Worm (Caenorhabditis elegans) whole organism, midembryonic: Measurements from ENCODE around the gene F40F8.3.

Experiments
- T22C8.4 ChIP-seq: fragments of 200-800 bp; sonication (Bioruptor generic); IDR thresholded peaks from 2 replicates; pipeline ENCODE4 v1.3.6; 2022; ENCODE audit warnings: missing genetic modification characterization, missing compliant biosample characterization
- cog-1 ChIP-seq: sonication (generic microtip); optimal IDR thresholded peaks from 2 replicates; lab custom pipeline; 2016; ENCODE audit warnings: missing genetic modification characterization, missing compliant biosample characterization
- flt-1 ChIP-seq: fragments of 200-800 bp; sonication (Bioruptor generic); IDR thresholded peaks from 2 replicates; pipeline ENCODE4 v1.3.6; 2022; ENCODE audit warnings: missing genetic modification characterization, missing compliant biosample characterization
- klf-2 ChIP-seq: fragments of 200-800 bp; sonication (Bioruptor generic); conservative IDR thresholded peaks from 2 replicates; pipeline ENCODE4 v1.3.6; 2022; ENCODE audit warnings: missing genetic modification reagents, missing genetic modification characterization, missing compliant biosample characterization
- med-1 ChIP-seq: sonication (generic microtip); optimal IDR thresholded peaks from 2 replicates; lab custom pipeline; 2017; ENCODE audit warnings: missing genetic modification characterization, mild to moderate bottlenecking, missing compliant biosample characterization, antibody characterized with exemption, missing genetic modification reagents; ENCODE audit not compliant: insufficient read depth
- ref-1 ChIP-seq: fragments of 200-800 bp; sonication (Bioruptor generic); conservative IDR thresholded peaks from 2 replicates; pipeline ENCODE4 v1.3.6; 2022; ENCODE audit warnings: missing genetic modification reagents, missing genetic modification characterization, missing compliant biosample characterization
- tab-1 ChIP-seq: fragments of 200-800 bp; sonication (Bioruptor generic); IDR thresholded peaks from 2 replicates; pipeline ENCODE4 v1.3.6; 2022; ENCODE audit warnings: missing genetic modification characterization, missing compliant biosample characterization
- ztf-23 ChIP-seq: fragments of 200-800 bp; sonication (Bioruptor generic); IDR thresholded peaks from 2 replicates; pipeline ENCODE4 v1.3.6; 2022; ENCODE audit warnings: missing genetic modification reagents, missing genetic modification characterization, missing compliant biosample characterization
- ztf-29 ChIP-seq: fragments of 200-800 bp; sonication (Bioruptor generic); IDR thresholded peaks from 2 replicates; pipeline ENCODE4 v1.3.6; 2022; ENCODE audit warnings: missing genetic modification reagents, missing genetic modification characterization, missing compliant biosample characterization

The F40F8.3 gene

ce11 chrII:11149866-11150685 is 21.0 kb downstream of the F40F8.3 start:
- TF ChIP-seq tab-1 (GFP tag; lab: Robert Waterston, UW): no peak
- TF ChIP-seq cog-1 (tag; lab: Kevin White, UChicago): no peak
- no peak for TF ChIP-seq flt-1 (GFP tag; lab: Robert Waterston, UW)
- TF ChIP-seq T22C8.4 (GFP tag; lab: Robert Waterston, UW): no peak
- TF ChIP-seq ztf-29: no peak
- no peak for TF ChIP-seq ref-1 (GFP tag; lab: Robert Waterston, UW)
- no peak for TF ChIP-seq med-1 (GFP tag; lab: Kevin White, UChicago)
- no peak for TF ChIP-seq klf-2 (GFP tag; lab: Robert Waterston, UW)
- TF ChIP-seq ztf-23 (GFP tag; lab: Robert Waterston, UW): no peak

- TF ChIP-seq ztf-23 (GFP tag; lab: Robert Waterston, UW) (no peak), ref-1 (GFP tag; lab: Robert Waterston, UW) (no peak), flt-1 (GFP tag; lab: Robert Waterston, UW) (no peak), klf-2 (GFP tag; lab: Robert Waterston, UW) (no peak), med-1 (GFP tag; lab: Kevin White, UChicago) (no peak), cog-1 (tag; lab: Kevin White, UChicago) (no peak), tab-1 (GFP tag; lab: Robert Waterston, UW) (no peak), T22C8.4 (GFP tag; lab: Robert Waterston, UW) (no peak)
These were observed 21.9 kb downstream of the F40F8.3 start for ce11 chrII:11150976-11151375.

ce11 chrII:11152495-11152894 is 23.4 kb downstream of the F40F8.3 start, which contains the start of gene pqm-1:
Gene pqm-1 (minus strand): TSS chrII:11152595.
- TF ChIP-seq ref-1 (GFP tag; lab: Robert Waterston, UW) (no peak), med-1 (GFP tag; lab: Kevin White, UChicago) (no peak), cog-1 (tag; lab: Kevin White, UChicago) (no peak), ztf-23 (GFP tag; lab: Robert Waterston, UW) (no peak), ztf-29 (no peak), klf-2 (GFP tag; lab: Robert Waterston, UW) (no peak), T22C8.4 (GFP tag; lab: Robert Waterston, UW) (no peak), tab-1 (GFP tag; lab: Robert Waterston, UW) (no peak), flt-1 (GFP tag; lab: Robert Waterston, UW) (no peak)

- TF ChIP-seq flt-1 (GFP tag; lab: Robert Waterston, UW) (no peak), ref-1 (GFP tag; lab: Robert Waterston, UW) (no peak), tab-1 (GFP tag; lab: Robert Waterston, UW) (no peak), klf-2 (GFP tag; lab: Robert Waterston, UW) (no peak), cog-1 (tag; lab: Kevin White, UChicago) (no peak), ztf-29 (no peak), T22C8.4 (GFP tag; lab: Robert Waterston, UW) (no peak), med-1 (GFP tag; lab: Kevin White, UChicago) (no peak), ztf-23 (GFP tag; lab: Robert Waterston, UW) (no peak)
These were observed 24.0 kb downstream of the F40F8.3 start for ce11 chrII:11153080-11153479.

ce11 chrII:11153800-11154199 is 24.7 kb downstream of the F40F8.3 start:
- TF ChIP-seq ztf-29: no peak
- TF ChIP-seq tab-1 (GFP tag; lab: Robert Waterston, UW): no peak
- no peak for TF ChIP-seq cog-1 (tag; lab: Kevin White, UChicago)
- no peak for TF ChIP-seq ztf-23 (GFP tag; lab: Robert Waterston, UW)
- TF ChIP-seq flt-1 (GFP tag; lab: Robert Waterston, UW): no peak
- TF ChIP-seq klf-2 (GFP tag; lab: Robert Waterston, UW): no peak
- TF ChIP-seq ref-1 (GFP tag; lab: Robert Waterston, UW): no peak
- no peak for TF ChIP-seq T22C8.4 (GFP tag; lab: Robert Waterston, UW)
- TF ChIP-seq med-1 (GFP tag; lab: Kevin White, UChicago): no peak

ce11 chrII:11154957-11155356 is 25.9 kb downstream of the F40F8.3 start:
- TF ChIP-seq med-1 (GFP tag; lab: Kevin White, UChicago): no peak
- no peak for TF ChIP-seq flt-1 (GFP tag; lab: Robert Waterston, UW)
- no peak for TF ChIP-seq tab-1 (GFP tag; lab: Robert Waterston, UW)
- no peak for TF ChIP-seq ref-1 (GFP tag; lab: Robert Waterston, UW)
- TF ChIP-seq T22C8.4 (GFP tag; lab: Robert Waterston, UW): no peak
- TF ChIP-seq klf-2 (GFP tag; lab: Robert Waterston, UW): no peak
- TF ChIP-seq cog-1 (tag; lab: Kevin White, UChicago): no peak
- TF ChIP-seq ztf-29: no peak
- TF ChIP-seq ztf-23 (GFP tag; lab: Robert Waterston, UW): no peak

- no peak for TF ChIP-seq flt-1 (GFP tag; lab: Robert Waterston, UW)
- no peak for TF ChIP-seq ztf-23 (GFP tag; lab: Robert Waterston, UW)
- TF ChIP-seq med-1 (GFP tag; lab: Kevin White, UChicago): no peak
- TF ChIP-seq T22C8.4 (GFP tag; lab: Robert Waterston, UW): no peak
- no peak for TF ChIP-seq klf-2 (GFP tag; lab: Robert Waterston, UW)
- TF ChIP-seq tab-1 (GFP tag; lab: Robert Waterston, UW): no peak
- no peak for TF ChIP-seq ref-1 (GFP tag; lab: Robert Waterston, UW)
- TF ChIP-seq cog-1 (tag; lab: Kevin White, UChicago): no peak
- no peak for TF ChIP-seq ztf-29
These were observed 26.3 kb downstream of the F40F8.3 start for ce11 chrII:11155400-11155799.

ce11 chrII:11156160-11156559 is 27.1 kb downstream of the F40F8.3 start:
- TF ChIP-seq tab-1 (GFP tag; lab: Robert Waterston, UW) (no peak), med-1 (GFP tag; lab: Kevin White, UChicago) (no peak), cog-1 (tag; lab: Kevin White, UChicago) (no peak), T22C8.4 (GFP tag; lab: Robert Waterston, UW) (no peak), ztf-29 (no peak), ref-1 (GFP tag; lab: Robert Waterston, UW) (no peak), ztf-23 (GFP tag; lab: Robert Waterston, UW) (no peak), flt-1 (GFP tag; lab: Robert Waterston, UW) (no peak), klf-2 (GFP tag; lab: Robert Waterston, UW) (no peak)
